Fruit fly (Drosophila melanogaster) whole organism, embryonic: ENCODE data around the gene Cisd2.
A peak's percentile ranks its signal among the peaks of the same experiment; 100 is the strongest.

Experiments used
- CG11504 ChIP-seq: fragments of 200-800 bp; sonication (Bioruptor generic); optimal IDR thresholded peaks from 3 replicates; lab custom pipeline; 2019; ENCODE audit warnings: missing biosample characterization, mild to moderate bottlenecking, missing genetic modification characterization, moderate library complexity
- CG14710 ChIP-seq: fragments of 200-800 bp; sonication (Bioruptor generic); optimal IDR thresholded peaks from 3 replicates; lab custom pipeline; 2019; ENCODE audit warnings: missing biosample characterization, mild to moderate bottlenecking, missing genetic modification characterization, moderate library complexity
- CG1603 ChIP-seq: fragments of 200-800 bp; sonication (Bioruptor generic); optimal IDR thresholded peaks from 2 replicates; lab custom pipeline; 2019; ENCODE audit warnings: missing biosample characterization, mild to moderate bottlenecking, missing genetic modification characterization, moderate library complexity
- CG17359 ChIP-seq: fragments of 200-800 bp; sonication (Bioruptor generic); optimal IDR thresholded peaks from 3 replicates; lab custom pipeline; 2018; ENCODE audit warnings: missing biosample characterization, mild to moderate bottlenecking, missing genetic modification characterization, moderate library complexity
- CG17612 ChIP-seq: fragments of 200-800 bp; sonication (Bioruptor generic); IDR thresholded peaks from 2 replicates; pipeline ENCODE4 v1.3.6; 2022; ENCODE audit warnings: missing biosample characterization, missing genetic modification characterization
- CG18011 ChIP-seq: fragments of 200-800 bp; sonication (Bioruptor generic); optimal IDR thresholded peaks from 2 replicates; lab custom pipeline; 2017; ENCODE audit warnings: missing biosample characterization, missing genetic modification characterization, mild to moderate bottlenecking, moderate library complexity, missing genotype
- CG18262 ChIP-seq: fragments of 200-800 bp; optimal IDR thresholded peaks from 3 replicates; lab custom pipeline; 2019; ENCODE audit warnings: missing biosample characterization, mild to moderate bottlenecking, missing genetic modification characterization, moderate library complexity
- CG18599 ChIP-seq: fragments of 200-800 bp; sonication (Bioruptor generic); optimal IDR thresholded peaks from 3 replicates; lab custom pipeline; 2017; ENCODE audit warnings: missing biosample characterization, missing genetic modification characterization, mild to moderate bottlenecking, moderate library complexity, missing genetic modification reagents
- CG2120 ChIP-seq: fragments of 200-800 bp; sonication (Bioruptor generic); optimal IDR thresholded peaks from 3 replicates; lab custom pipeline; 2016; ENCODE audit warnings: missing biosample characterization, missing genetic modification characterization
- CG2678 ChIP-seq: fragments of 200-800 bp; sonication (Bioruptor generic); optimal IDR thresholded peaks from 3 replicates; lab custom pipeline; 2019; ENCODE audit warnings: missing biosample characterization, mild to moderate bottlenecking, missing genetic modification characterization, moderate library complexity
- CG34224 ChIP-seq: fragments of 200-800 bp; sonication (Bioruptor generic); IDR thresholded peaks from 3 replicates; pipeline ENCODE4 v1.3.6; 2022; ENCODE audit warnings: missing biosample characterization, missing genetic modification characterization; ENCODE audit not compliant: partially characterized antibody
- CG3726 ChIP-seq: fragments of 200-800 bp; sonication (Bioruptor generic); IDR thresholded peaks from 3 replicates; pipeline ENCODE4, ENCODE4 v1.3.6; 2022; ENCODE audit warnings: missing biosample characterization, missing genetic modification characterization
- CG4820 ChIP-seq: fragments of 200-800 bp; sonication (Bioruptor generic); optimal IDR thresholded peaks from 3 replicates; lab custom pipeline; 2016; ENCODE audit warnings: missing biosample characterization, missing genetic modification characterization
- CG4854 ChIP-seq: fragments of 200-800 bp; sonication (Bioruptor generic); optimal IDR thresholded peaks from 2 replicates; lab custom pipeline; 2016; ENCODE audit warnings: missing biosample characterization, missing genetic modification characterization, inconsistent platforms
- CG6175 ChIP-seq: fragments of 200-800 bp; sonication (Bioruptor generic); IDR thresholded peaks from 3 replicates; pipeline ENCODE4 v1.3.6; 2022; ENCODE audit warnings: missing biosample characterization, missing genetic modification characterization
- CG7357 ChIP-seq: fragments of 200-800 bp; sonication (Bioruptor generic); IDR thresholded peaks from 3 replicates; pipeline ENCODE4 v1.3.6; 2022; ENCODE audit warnings: missing biosample characterization, missing genetic modification characterization
- CG8765 ChIP-seq: fragments of 200-800 bp; sonication (Bioruptor generic); IDR thresholded peaks from 2 replicates; pipeline ENCODE4 v1.3.6; 2022; ENCODE audit warnings: missing biosample characterization, missing genetic modification characterization
- D19B ChIP-seq: fragments of 200-800 bp; sonication (Bioruptor generic); optimal IDR thresholded peaks from 2 replicates; lab custom pipeline; 2017; ENCODE audit warnings: missing biosample characterization, mild to moderate bottlenecking, missing genetic modification characterization
- Doc2 ChIP-seq: fragments of 200-800 bp; sonication (Bioruptor generic); IDR thresholded peaks from 2 replicates; pipeline ENCODE4 v1.3.6; 2022; ENCODE audit warnings: missing biosample characterization, missing genetic modification characterization
- Fer1 ChIP-seq: fragments of 200-800 bp; sonication (Bioruptor generic); optimal IDR thresholded peaks from 2 replicates; lab custom pipeline; 2017; ENCODE audit warnings: missing biosample characterization, mild to moderate bottlenecking, missing genetic modification characterization
- GATAe ChIP-seq: fragments of 200-800 bp; sonication (Bioruptor generic); conservative IDR thresholded peaks from 2 replicates; pipeline ENCODE4 v1.3.6; 2022; ENCODE audit warnings: missing biosample characterization, missing genetic modification characterization
- Jarid2 ChIP-seq: fragments of 200-800 bp; sonication (Bioruptor generic); optimal IDR thresholded peaks from 3 replicates; lab custom pipeline; 2017; ENCODE audit warnings: mild to moderate bottlenecking, missing biosample characterization, missing genetic modification reagents, missing genetic modification characterization
- Max ChIP-seq: fragments of 200-800 bp; sonication (Bioruptor generic); optimal IDR thresholded peaks from 2 replicates; lab custom pipeline; 2016; ENCODE audit warnings: missing biosample characterization, mild to moderate bottlenecking, missing genetic modification characterization
- Med ChIP-seq: fragments of 200-800 bp; sonication (Bioruptor generic); peaks from one replicate; lab custom pipeline; 2016; ENCODE audit warnings: missing biosample characterization, missing genetic modification characterization, mild to moderate bottlenecking, inconsistent platforms, moderate library complexity
- Sox102F ChIP-seq: fragments of 200-800 bp; sonication (Bioruptor generic); optimal IDR thresholded peaks from 2 replicates; lab custom pipeline; 2018; ENCODE audit warnings: missing biosample characterization, mild to moderate bottlenecking, missing genetic modification characterization, moderate library complexity
- Ssrp ChIP-seq: fragments of 200-800 bp; sonication (Bioruptor generic); optimal IDR thresholded peaks from 2 replicates; lab custom pipeline; 2018; ENCODE audit warnings: missing biosample characterization, mild to moderate bottlenecking, missing genetic modification characterization, moderate library complexity
- Xrp1 ChIP-seq: fragments of 200-800 bp; sonication (Bioruptor generic); IDR thresholded peaks from 2 replicates; pipeline ENCODE4 v1.3.6; 2022; ENCODE audit warnings: missing biosample characterization, missing genetic modification characterization
- bsh ChIP-seq, 2 experiments: fragments of 200-800 bp; sonication (Bioruptor generic); optimal IDR thresholded peaks; 2 replicates each; lab custom pipeline; 2017 to 2018; ENCODE audit warnings: mild to moderate bottlenecking in 2 of 2, missing biosample characterization in 2 of 2, missing genetic modification characterization in 2 of 2, moderate library complexity in 1 of 2
- chm ChIP-seq: fragments of 200-800 bp; sonication (Bioruptor generic); IDR thresholded peaks from 2 replicates; pipeline ENCODE4 v1.3.6; 2022; ENCODE audit warnings: missing biosample characterization, missing genetic modification characterization
- dan ChIP-seq: fragments of 200-800 bp; sonication (Bioruptor generic); IDR thresholded peaks from 2 replicates; pipeline ENCODE4 v1.3.6; 2022; ENCODE audit warnings: missing biosample characterization, missing genetic modification characterization
- dmrt99B ChIP-seq: fragments of 200-800 bp; sonication (Bioruptor generic); optimal IDR thresholded peaks from 2 replicates; lab custom pipeline; 2018; ENCODE audit warnings: missing biosample characterization, mild to moderate bottlenecking, missing genetic modification characterization, moderate library complexity
- fd64A ChIP-seq: fragments of 200-800 bp; sonication (Bioruptor generic); optimal IDR thresholded peaks from 3 replicates; lab custom pipeline; 2018; ENCODE audit warnings: missing biosample characterization, mild to moderate bottlenecking, missing genetic modification characterization
- fru ChIP-seq: fragments of >200 bp; optimal IDR thresholded peaks from 2 replicates; lab custom pipeline; 2017
- gem ChIP-seq: fragments of 200-800 bp; sonication (Bioruptor generic); optimal IDR thresholded peaks from 2 replicates; lab custom pipeline; 2019; ENCODE audit warnings: missing biosample characterization, mild to moderate bottlenecking, missing genetic modification characterization, moderate library complexity
- ham ChIP-seq: fragments of 200-800 bp; sonication (Bioruptor generic); IDR thresholded peaks from 2 replicates; pipeline ENCODE4 v1.3.6; 2022; ENCODE audit warnings: missing biosample characterization, missing genetic modification characterization
- knrl ChIP-seq: fragments of 200-800 bp; sonication (Bioruptor generic); IDR thresholded peaks from 3 replicates; pipeline ENCODE4 v1.3.6; 2022; ENCODE audit warnings: missing biosample characterization, missing genetic modification characterization; ENCODE audit not compliant: partially characterized antibody
- mld ChIP-seq: fragments of 200-800 bp; sonication (Bioruptor generic); IDR thresholded peaks from 3 replicates; pipeline ENCODE4 v1.3.6; 2022; ENCODE audit warnings: missing biosample characterization, missing genetic modification characterization; ENCODE audit not compliant: partially characterized antibody
- nau ChIP-seq: fragments of 200-800 bp; sonication (Bioruptor generic); optimal IDR thresholded peaks from 3 replicates; lab custom pipeline; 2017; ENCODE audit warnings: missing biosample characterization, mild to moderate bottlenecking, missing genetic modification characterization, missing genetic modification reagents
- nom ChIP-seq: fragments of 200-800 bp; sonication (Bioruptor generic); optimal IDR thresholded peaks from 2 replicates; lab custom pipeline; 2017; ENCODE audit warnings: missing biosample characterization, missing genetic modification characterization, mild to moderate bottlenecking, moderate library complexity, missing genetic modification reagents
- sd ChIP-seq: fragments of 200-800 bp; sonication (Bioruptor generic); optimal IDR thresholded peaks from 3 replicates; lab custom pipeline; 2018; ENCODE audit warnings: missing biosample characterization, mild to moderate bottlenecking, missing genetic modification characterization, moderate library complexity
- sens ChIP-seq: fragments of 200-800 bp; sonication (Bioruptor generic); peaks from one replicate; lab custom pipeline; 2016; ENCODE audit warnings: missing biosample characterization, missing genetic modification characterization
- slou ChIP-seq: fragments of 200-800 bp; sonication (Bioruptor generic); optimal IDR thresholded peaks from 3 replicates; lab custom pipeline; 2016; ENCODE audit warnings: missing biosample characterization, missing genetic modification characterization
- sr ChIP-seq: fragments of 200-800 bp; sonication (Bioruptor generic); IDR thresholded peaks from 3 replicates; pipeline ENCODE4 v1.3.6; 2022; ENCODE audit warnings: missing biosample characterization, missing genetic modification characterization
- z ChIP-seq: fragments of 200-800 bp; sonication (Bioruptor generic); IDR thresholded peaks from 3 replicates; pipeline ENCODE4 v1.3.6; 2022; ENCODE audit warnings: missing biosample characterization, missing genetic modification characterization

Cisd2 gene

DNA sequence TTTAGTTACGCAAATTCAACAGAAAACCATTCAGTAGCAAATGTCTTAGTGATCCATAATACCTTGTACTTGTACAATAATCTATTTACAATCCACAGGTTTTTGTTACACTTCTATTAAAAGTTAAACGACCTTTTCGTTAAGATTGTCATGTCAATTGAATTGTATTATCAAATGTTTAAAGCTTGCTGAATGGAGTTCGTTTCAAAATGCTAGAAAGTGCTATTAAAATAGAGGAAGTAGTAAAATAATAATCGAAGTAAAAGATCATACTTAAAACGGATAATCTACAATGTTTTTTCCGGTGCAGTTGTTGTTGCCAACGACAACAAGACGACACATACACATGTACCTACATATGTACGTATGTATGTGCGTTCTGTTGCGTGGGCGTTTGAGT, 5.2 kb downstream of the Cisd2 start (continued):
- TF ChIP-seq CG18599, result no peak
- TF ChIP-seq nom (GFP tag; lab: Kevin White, UChicago), result no peak
- no peak for TF ChIP-seq chm (GFP tag; lab: Robert Waterston, UW)
- TF ChIP-seq GATAe (GFP tag; lab: Robert Waterston, UW), result no peak
- no peak for TF ChIP-seq fd64A
- peak; percentile 44 for TF ChIP-seq gem
- no peak for TF ChIP-seq CG4820
- TF ChIP-seq D19B (GFP tag; lab: Kevin White, UChicago), result no peak
- TF ChIP-seq Doc2 (GFP tag; lab: Robert Waterston, UW), result no peak
- TF ChIP-seq mld, result no peak
- peak; percentile 19 for TF ChIP-seq CG2678 (tag; lab: Kevin White, UChicago)
- TF ChIP-seq slou (GFP tag; lab: Kevin White, UChicago), result no peak
- no peak for TF ChIP-seq z (GFP tag; lab: Robert Waterston, UW)
- no peak for TF ChIP-seq CG34224 (GFP tag; lab: Robert Waterston, UW)
- TF ChIP-seq dan (GFP tag; lab: Robert Waterston, UW), result no peak
- TF ChIP-seq Ssrp (tag; lab: Kevin White, UChicago), result no peak
- peak; percentile 57 for TF ChIP-seq CG18262 (tag; lab: Kevin White, UChicago)
- no peak for TF ChIP-seq Jarid2 (GFP tag; lab: Kevin White, UChicago)
- peak; percentile 8 for TF ChIP-seq Med (GFP tag; lab: Kevin White, UChicago)
- no peak for TF ChIP-seq sr (GFP tag; lab: Robert Waterston, UW)
- TF ChIP-seq fru (lab: Kevin White, UChicago), result no peak
- no peak for TF ChIP-seq CG6175
- no peak for TF ChIP-seq sd (tag; lab: Kevin White, UChicago)
- TF ChIP-seq knrl, result no peak
- TF ChIP-seq CG4854, result no peak
- no peak for TF ChIP-seq CG3726 (GFP tag; lab: Robert Waterston, UW)
- peak; percentile 12 for TF ChIP-seq CG17359 (tag; lab: Kevin White, UChicago)
- no peak for TF ChIP-seq Fer1
- TF ChIP-seq CG1603, result peak; percentile 33
- TF ChIP-seq CG17612 (GFP tag; lab: Robert Waterston, UW), result no peak
- TF ChIP-seq Sox102F (GFP tag; lab: Kevin White, UChicago), result peak; percentile 23
- TF ChIP-seq nau, result no peak
- no peak for TF ChIP-seq ham (GFP tag; lab: Robert Waterston, UW)
- TF ChIP-seq Xrp1 (GFP tag; lab: Robert Waterston, UW), result 0 out of 2 replicates have a peak, but pooled peaks have one; percentile 33
- peak; percentile 66 for TF ChIP-seq sens (GFP tag; lab: Kevin White, UChicago)
- TF ChIP-seq CG18011 (GFP tag; lab: Kevin White, UChicago), result no peak
- TF ChIP-seq dmrt99B (tag; lab: Kevin White, UChicago), result peak; percentile 48
- TF ChIP-seq CG14710 (tag; lab: Kevin White, UChicago), result peak; percentile 15
- TF ChIP-seq CG7357 (GFP tag; lab: Robert Waterston, UW), result no peak
- TF ChIP-seq CG8765 (GFP tag; lab: Robert Waterston, UW), result no peak
- TF ChIP-seq CG2120, result no peak
- no peak for TF ChIP-seq Max
- TF ChIP-seq CG11504 (tag; lab: Kevin White, UChicago), result peak; percentile 16
- peak in 1 of 2 experiments; percentile 48 for TF ChIP-seq bsh (GFP tag; optimal IDR thresholded peaks at IDR 0.05; lab: Kevin White, UChicago)
